Fruit fly (Drosophila melanogaster) whole organism, embryonic: ENCODE measurements around the gene Chro.

Experiments
- Bgb ChIP-seq: fragments of 200-800 bp; sonication (Bioruptor generic); IDR thresholded peaks from 2 replicates; pipeline ENCODE4 v1.3.6; 2022; ENCODE audit warnings: missing biosample characterization, missing genetic modification characterization; ENCODE audit not compliant: partially characterized antibody
- CG1024 ChIP-seq: fragments of 200-800 bp; sonication (Bioruptor generic); IDR thresholded peaks from 2 replicates; pipeline ENCODE4 v1.3.6; 2022; ENCODE audit warnings: missing biosample characterization, missing genetic modification characterization
- CG10565 ChIP-seq: fragments of 200-800 bp; sonication (Bioruptor generic); optimal IDR thresholded peaks from 3 replicates; lab custom pipeline; 2016; ENCODE audit warnings: missing biosample characterization, mild to moderate bottlenecking, missing genetic modification characterization
- CG10979 ChIP-seq: fragments of 200-800 bp; sonication (Bioruptor generic); optimal IDR thresholded peaks from 2 replicates; lab custom pipeline; 2018; ENCODE audit warnings: missing biosample characterization, mild to moderate bottlenecking, missing genetic modification characterization, moderate library complexity
- CG11247 ChIP-seq: fragments of 200-800 bp; sonication (Bioruptor generic); IDR thresholded peaks from 2 replicates; pipeline ENCODE4 v1.3.6; 2022; ENCODE audit warnings: missing biosample characterization, missing genetic modification characterization
- CG12219 ChIP-seq: fragments of 200-800 bp; sonication (Bioruptor generic); optimal IDR thresholded peaks from 3 replicates; lab custom pipeline; 2018; ENCODE audit warnings: missing biosample characterization, mild to moderate bottlenecking, missing genetic modification characterization
- CG13296 ChIP-seq: fragments of 200-800 bp; sonication (Bioruptor generic); optimal IDR thresholded peaks from 3 replicates; lab custom pipeline; 2018; ENCODE audit warnings: missing biosample characterization, mild to moderate bottlenecking, missing genetic modification characterization
- CG15011 ChIP-seq: fragments of 200-800 bp; sonication (Bioruptor generic); optimal IDR thresholded peaks from 3 replicates; lab custom pipeline; 2018; ENCODE audit warnings: missing biosample characterization, mild to moderate bottlenecking, missing genetic modification characterization
- CG17328 ChIP-seq: fragments of 200-800 bp; sonication (Bioruptor generic); IDR thresholded peaks from 2 replicates; pipeline ENCODE4 v1.3.6; 2022; ENCODE audit warnings: missing biosample characterization, missing genetic modification characterization
- CG17359 ChIP-seq: fragments of 200-800 bp; sonication (Bioruptor generic); optimal IDR thresholded peaks from 3 replicates; lab custom pipeline; 2018; ENCODE audit warnings: missing biosample characterization, mild to moderate bottlenecking, missing genetic modification characterization, moderate library complexity
- CG31365 ChIP-seq: fragments of 200-800 bp; sonication (Bioruptor generic); optimal IDR thresholded peaks from 2 replicates; lab custom pipeline; 2018; ENCODE audit warnings: missing biosample characterization, mild to moderate bottlenecking, missing genetic modification characterization
- CG4282 ChIP-seq: fragments of 200-800 bp; sonication (Bioruptor generic); optimal IDR thresholded peaks from 2 replicates; lab custom pipeline; 2016; ENCODE audit warnings: missing biosample characterization, missing genetic modification characterization
- CG6254 ChIP-seq: fragments of 200-800 bp; sonication (Bioruptor generic); optimal IDR thresholded peaks from 3 replicates; lab custom pipeline; 2017; ENCODE audit warnings: mild to moderate bottlenecking, missing biosample characterization, missing genetic modification reagents, missing genetic modification characterization
- CG8478 ChIP-seq: fragments of >200 bp; optimal IDR thresholded peaks from 2 replicates; lab custom pipeline; 2018
- CG8924 ChIP-seq: fragments of 200-800 bp; optimal IDR thresholded peaks from 3 replicates; lab custom pipeline; 2019; ENCODE audit warnings: missing biosample characterization, mild to moderate bottlenecking, missing genetic modification characterization, moderate library complexity
- CG9817 ChIP-seq: fragments of 200-800 bp; sonication (Bioruptor generic); optimal IDR thresholded peaks from 2 replicates; lab custom pipeline; 2018; ENCODE audit warnings: missing biosample characterization, mild to moderate bottlenecking, missing genetic modification characterization, moderate library complexity
- CTCF ChIP-seq: fragments of 200-800 bp; sonication (Bioruptor generic); optimal IDR thresholded peaks from 2 replicates; lab custom pipeline; 2017; ENCODE audit warnings: missing biosample characterization, mild to moderate bottlenecking, missing genetic modification characterization, moderate library complexity
- CkIIα-i1 ChIP-seq: fragments of 200-800 bp; sonication (Bioruptor generic); IDR thresholded peaks from 2 replicates; pipeline ENCODE4 v1.3.6; 2022; ENCODE audit warnings: missing biosample characterization, missing genetic modification characterization
- Dad ChIP-seq: fragments of 200-800 bp; sonication (Bioruptor generic); optimal IDR thresholded peaks from 3 replicates; lab custom pipeline; 2016; ENCODE audit warnings: missing biosample characterization, missing genetic modification characterization
- Dbx ChIP-seq: fragments of 200-800 bp; sonication (Bioruptor generic); IDR thresholded peaks from 3 replicates; pipeline ENCODE4 v1.3.6; 2022; ENCODE audit warnings: missing biosample characterization, missing genetic modification characterization
- Deaf1 ChIP-seq: fragments of 200-800 bp; optimal IDR thresholded peaks from 3 replicates; lab custom pipeline; 2019; ENCODE audit warnings: missing biosample characterization, mild to moderate bottlenecking, missing genetic modification characterization, moderate library complexity
- Doc2 ChIP-seq: fragments of 200-800 bp; sonication (Bioruptor generic); IDR thresholded peaks from 2 replicates; pipeline ENCODE4 v1.3.6; 2022; ENCODE audit warnings: missing biosample characterization, missing genetic modification characterization
- E2f2 ChIP-seq: fragments of 200-800 bp; sonication (Bioruptor generic); IDR thresholded peaks from 2 replicates; pipeline ENCODE4 v1.3.6; 2022; ENCODE audit warnings: missing biosample characterization, missing genetic modification characterization
- HmgD ChIP-seq: fragments of 200-800 bp; sonication (Bioruptor generic); optimal IDR thresholded peaks from 3 replicates; lab custom pipeline; 2016; ENCODE audit warnings: missing biosample characterization, missing genetic modification characterization
- Lpt ChIP-seq: fragments of >200 bp; optimal IDR thresholded peaks from 2 replicates; lab custom pipeline; 2018; ENCODE audit warnings: missing biosample characterization, missing genetic modification characterization
- MTF-1 ChIP-seq: fragments of 200-800 bp; sonication (Bioruptor generic); optimal IDR thresholded peaks from 2 replicates; lab custom pipeline; 2018; ENCODE audit warnings: missing biosample characterization, mild to moderate bottlenecking, missing genetic modification characterization, borderline replicate concordance
- Mes4 ChIP-seq: fragments of 200-800 bp; sonication (Bioruptor generic); optimal IDR thresholded peaks from 2 replicates; lab custom pipeline; 2016; ENCODE audit warnings: missing biosample characterization, missing genetic modification characterization
- Myb ChIP-seq: fragments of 200-800 bp; sonication (Bioruptor generic); optimal IDR thresholded peaks from 2 replicates; lab custom pipeline; 2016; ENCODE audit warnings: missing biosample characterization, missing genetic modification characterization
- NK7.1 ChIP-seq: fragments of 200-800 bp; sonication (Bioruptor generic); optimal IDR thresholded peaks from 3 replicates; lab custom pipeline; 2016; ENCODE audit warnings: missing biosample characterization, missing genetic modification characterization
- Ssrp ChIP-seq: fragments of 200-800 bp; sonication (Bioruptor generic); optimal IDR thresholded peaks from 2 replicates; lab custom pipeline; 2018; ENCODE audit warnings: missing biosample characterization, mild to moderate bottlenecking, missing genetic modification characterization, moderate library complexity
- crc ChIP-seq: fragments of 200-800 bp; sonication (Bioruptor generic); optimal IDR thresholded peaks from 2 replicates; lab custom pipeline; 2016; ENCODE audit warnings: missing biosample characterization, missing genetic modification characterization
- crp ChIP-seq, 2 experiments: fragments of 200-800 bp; sonication (Bioruptor generic); optimal IDR thresholded peaks; 2 replicates in 1 of 2; 3 replicates in 1 of 2; lab custom pipeline; 2017; ENCODE audit warnings: missing biosample characterization in 2 of 2, missing genetic modification characterization in 2 of 2, mild to moderate bottlenecking in 1 of 2, moderate library complexity in 1 of 2
- cwo ChIP-seq: fragments of 200-800 bp; sonication (Bioruptor generic); optimal IDR thresholded peaks from 3 replicates; lab custom pipeline; 2017; ENCODE audit warnings: missing biosample characterization, missing genetic modification characterization, mild to moderate bottlenecking, moderate library complexity, missing genetic modification reagents
- dati ChIP-seq: fragments of 200-800 bp; sonication (Bioruptor generic); IDR thresholded peaks from 2 replicates; pipeline ENCODE4 v1.3.6; 2022; ENCODE audit warnings: missing biosample characterization, missing genetic modification characterization
- dpn ChIP-seq, 2 experiments: fragments of 200-800 bp; sonication (Bioruptor generic); optimal IDR thresholded peaks; 3 replicates each; lab custom pipeline; 2016; ENCODE audit warnings: missing biosample characterization in 2 of 2, missing genetic modification characterization in 2 of 2
- gsb-n ChIP-seq: fragments of 200-800 bp; sonication (Bioruptor generic); optimal IDR thresholded peaks from 3 replicates; lab custom pipeline; 2018; ENCODE audit warnings: missing biosample characterization, mild to moderate bottlenecking, missing genetic modification characterization
- hb ChIP-seq: fragments of 200-800 bp; sonication (Bioruptor generic); IDR thresholded peaks from 3 replicates; pipeline ENCODE4 v1.3.6; 2022; ENCODE audit warnings: missing biosample characterization, missing genetic modification characterization; ENCODE audit not compliant: partially characterized antibody
- ken ChIP-seq: fragments of 200-800 bp; sonication (Bioruptor generic); IDR thresholded peaks from 3 replicates; pipeline ENCODE4 v1.3.6; 2022; ENCODE audit warnings: missing biosample characterization, missing genetic modification characterization
- lbe ChIP-seq: fragments of 200-800 bp; sonication (Bioruptor generic); optimal IDR thresholded peaks from 2 replicates; lab custom pipeline; 2016; ENCODE audit warnings: missing biosample characterization, mild to moderate bottlenecking, missing genetic modification characterization
- luna ChIP-seq: fragments of 200-800 bp; sonication (Bioruptor generic); optimal IDR thresholded peaks from 2 replicates; lab custom pipeline; 2016; ENCODE audit warnings: missing biosample characterization, missing genetic modification characterization
- nerfin-2 ChIP-seq: fragments of 200-800 bp; sonication (Bioruptor generic); IDR thresholded peaks from 2 replicates; pipeline ENCODE4 v1.3.6; 2022; ENCODE audit warnings: missing biosample characterization, missing genetic modification characterization; ENCODE audit not compliant: partially characterized antibody
- onecut ChIP-seq: fragments of 200-800 bp; sonication (Bioruptor generic); IDR thresholded peaks from 2 replicates; pipeline ENCODE4 v1.3.6; 2022; ENCODE audit warnings: missing biosample characterization, missing genetic modification characterization
- pum ChIP-seq: fragments of 200-800 bp; sonication (Bioruptor generic); optimal IDR thresholded peaks from 2 replicates; lab custom pipeline; 2016; ENCODE audit warnings: missing biosample characterization, missing genetic modification characterization
- sisA ChIP-seq: fragments of 200-800 bp; sonication (Bioruptor generic); IDR thresholded peaks from 2 replicates; pipeline ENCODE4 v1.3.6; 2022; ENCODE audit warnings: missing biosample characterization, missing genetic modification characterization
- sna ChIP-seq: fragments of 200-800 bp; sonication (Bioruptor generic); IDR thresholded peaks from 2 replicates; pipeline ENCODE4 v1.3.6; 2022; ENCODE audit warnings: missing biosample characterization, missing genetic modification characterization; ENCODE audit not compliant: partially characterized antibody
- sqz ChIP-seq: fragments of 200-800 bp; sonication (Bioruptor generic); optimal IDR thresholded peaks from 3 replicates; lab custom pipeline; 2018; ENCODE audit warnings: missing biosample characterization, mild to moderate bottlenecking, missing genetic modification characterization
- sr ChIP-seq: fragments of 200-800 bp; sonication (Bioruptor generic); IDR thresholded peaks from 3 replicates; pipeline ENCODE4 v1.3.6; 2022; ENCODE audit warnings: missing biosample characterization, missing genetic modification characterization
- stc ChIP-seq: fragments of 200-800 bp; sonication (Bioruptor generic); IDR thresholded peaks from 2 replicates; pipeline ENCODE4 v1.3.6; 2022; ENCODE audit warnings: missing biosample characterization, missing genetic modification characterization
- stwl ChIP-seq: fragments of 200-800 bp; sonication (Bioruptor generic); optimal IDR thresholded peaks from 3 replicates; lab custom pipeline; 2018; ENCODE audit warnings: missing biosample characterization, mild to moderate bottlenecking, missing genetic modification characterization, moderate library complexity
- tna ChIP-seq: fragments of 200-800 bp; sonication (Bioruptor generic); IDR thresholded peaks from 2 replicates; pipeline ENCODE4 v1.3.6; 2022; ENCODE audit warnings: missing biosample characterization, missing genetic modification characterization; ENCODE audit not compliant: partially characterized antibody
- vfl ChIP-seq: fragments of 200-800 bp; sonication (Bioruptor generic); optimal IDR thresholded peaks from 2 replicates; lab custom pipeline; 2016; ENCODE audit warnings: missing biosample characterization, missing genetic modification characterization
- vnd ChIP-seq: fragments of 200-800 bp; sonication (Bioruptor generic); IDR thresholded peaks from 3 replicates; pipeline ENCODE4 v1.3.6; 2022; ENCODE audit warnings: missing biosample characterization, missing genetic modification characterization; ENCODE audit not compliant: partially characterized antibody

Chro gene

DNA sequence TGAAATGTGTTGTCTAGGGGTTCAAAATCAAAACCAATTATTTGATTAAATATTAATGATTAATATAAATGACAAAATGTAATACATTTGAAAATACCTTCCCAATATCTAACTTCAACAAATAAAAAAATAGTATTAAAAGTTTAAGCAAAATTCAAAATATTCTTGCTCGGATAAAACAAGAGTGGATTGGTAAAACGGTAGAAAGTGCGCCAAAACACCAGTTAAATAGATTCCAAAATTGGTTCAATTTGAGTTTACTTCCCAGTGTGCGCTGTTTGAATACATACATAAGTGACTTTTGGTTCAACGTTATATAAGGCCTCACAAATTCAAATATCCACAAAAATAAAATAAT lies 13.7 kb downstream of the Chro start (continued):
- TF ChIP-seq CG17328 (GFP tag; lab: Robert Waterston, UW) (peak; percentile 40; the same call in 1 of the 2 replicates), NK7.1 (no peak), CG8924 (tag; lab: Kevin White, UChicago) (peak; percentile 78), CG10979 (peak; percentile 33), Dad (GFP tag; lab: Kevin White, UChicago) (no peak), CG17359 (tag; lab: Kevin White, UChicago) (peak; percentile 74), CG9817 (tag; lab: Kevin White, UChicago) (peak; percentile 67), MTF-1 (no peak), CG1024 (no peak), vfl (GFP tag; lab: Kevin White, UChicago) (peak; percentile 40), E2f2 (GFP tag; lab: Robert Waterston, UW) (peak; percentile 53; the same call in 1 of the 2 replicates), CG10565 (no peak), CG8478 (no peak), CG4282 (no peak), CkIIα-i1 (no peak), Doc2 (no peak), CG15011 (GFP tag; lab: Kevin White, UChicago) (peak; percentile 35), onecut (GFP tag; lab: Robert Waterston, UW) (no peak), cwo (GFP tag; lab: Kevin White, UChicago) (peak; percentile 49), CG6254 (GFP tag; lab: Kevin White, UChicago) (peak; percentile 38), Dbx (GFP tag; lab: Robert Waterston, UW) (peak; percentile 51; the same call in 1 of the 3 replicates), Deaf1 (no peak), stwl (no peak), ken (GFP tag; lab: Robert Waterston, UW) (0 out of 3 replicates have a peak, but pooled peaks have one; percentile 63), Lpt (no peak), HmgD (GFP tag; lab: Kevin White, UChicago) (no peak), nerfin-2 (GFP tag; lab: Robert Waterston, UW) (no peak), sna (GFP tag; lab: Robert Waterston, UW) (no peak), CG12219 (GFP tag; lab: Kevin White, UChicago) (peak; percentile 16), crp (GFP tag; optimal IDR thresholded peaks at IDR 0.05; lab: Kevin White, UChicago) (no peak), Bgb (GFP tag; lab: Robert Waterston, UW) (no peak; the same call in none of the 2 replicates), Myb (GFP tag; lab: Kevin White, UChicago) (no peak), CG11247 (GFP tag; lab: Robert Waterston, UW) (no peak), luna (GFP tag; lab: Kevin White, UChicago) (no peak), hb (no peak; the same call in 2 of the 3 replicates), lbe (GFP tag; lab: Kevin White, UChicago) (peak; percentile 79), sisA (GFP tag; lab: Robert Waterston, UW) (peak; percentile 49; the same call in 1 of the 2 replicates), CG13296 (GFP tag; lab: Kevin White, UChicago) (peak; percentile 55), gsb-n (peak; percentile 68), Ssrp (tag; lab: Kevin White, UChicago) (peak; percentile 67), sqz (peak; percentile 28), dati (GFP tag; lab: Robert Waterston, UW) (no peak), vnd (no peak), sr (GFP tag; lab: Robert Waterston, UW) (no peak), pum (no peak), Mes4 (GFP tag; lab: Kevin White, UChicago) (no peak), CG31365 (tag; lab: Kevin White, UChicago) (no peak), dpn (GFP tag; optimal IDR thresholded peaks at IDR 0.05; lab: Kevin White, UChicago) (peak; percentile 7 to 69), CTCF (no peak), stc (peak; percentile 71), crc (GFP tag; lab: Kevin White, UChicago) (no peak), tna (GFP tag; lab: Robert Waterston, UW) (no peak)
